Worm (Caenorhabditis elegans): ENCODE results near the gene nyn-3.

ce11 chrII:6320655-6321388, 28.4 kb upstream of the nyn-3 start, which contains the start of gene efr-3:
- no peak for TF ChIP-seq nhr-76 (tag; optimal IDR thresholded peaks at IDR 0.05)
- TF ChIP-seq lin-13 (tag; optimal IDR thresholded peaks at IDR 0.05) = no peak
- TF ChIP-seq ztf-11 (tag; optimal IDR thresholded peaks at IDR 0.05) = no peak
- TF ChIP-seq nhr-12 (tag; optimal IDR thresholded peaks at IDR 0.05) = no peak
- TF ChIP-seq cnd-1 (tag; optimal IDR thresholded peaks at IDR 0.05) = no peak
- TF ChIP-seq unc-62 (GFP tag; optimal IDR thresholded peaks at IDR 0.05) = no peak
- TF ChIP-seq nhr-28 (tag; optimal IDR thresholded peaks at IDR 0.05) = no peak
- no peak for TF ChIP-seq elt-3 (tag; optimal IDR thresholded peaks at IDR 0.05)
- no peak for TF ChIP-seq sptf-1 (tag; optimal IDR thresholded peaks at IDR 0.05)
- no peak for TF ChIP-seq nhr-2 (tag; optimal IDR thresholded peaks at IDR 0.05)
- TF ChIP-seq unc-39 (tag; optimal IDR thresholded peaks at IDR 0.05) = no peak
- TF ChIP-seq blmp-1 (tag; optimal IDR thresholded peaks at IDR 0.05) = no peak

Measured in whole organism, mixed stage, embryonic.